Worm (Caenorhabditis elegans) whole organism, L4 larva: Measurements from ENCODE around the gene Y22D7AL.1.

Source experiments
- Y105C5A.15 ChIP-seq: fragments of 200-800 bp; sonication (Bioruptor generic); IDR thresholded peaks from 2 replicates; pipeline ENCODE4 v1.3.6; 2022; ENCODE audit warnings: missing genetic modification characterization, missing compliant biosample characterization
- ZK337.2 ChIP-seq: fragments of 200-800 bp; sonication (Bioruptor generic); IDR thresholded peaks from 2 replicates; pipeline ENCODE4 v1.3.6; 2022; ENCODE audit warnings: missing genetic modification reagents, missing genetic modification characterization, missing compliant biosample characterization
- ama-1 ChIP-seq: fragments of 150-350 bp; optimal IDR thresholded peaks from 2 replicates; lab custom pipeline; 2014; ENCODE audit warnings: inconsistent platforms, mixed read lengths
- ceh-82 ChIP-seq: sonication (generic microtip); optimal IDR thresholded peaks from 2 replicates; lab custom pipeline; 2017; ENCODE audit warnings: missing biosample characterization, missing genetic modification characterization
- ces-1 ChIP-seq: fragments of 150-350 bp; sonication (generic microtip); optimal IDR thresholded peaks from 4 replicates; lab custom pipeline; 2014; ENCODE audit warnings: missing biosample characterization, missing genetic modification reagents, missing genetic modification characterization
- dve-1 ChIP-seq: sonication (generic microtip); optimal IDR thresholded peaks from 2 replicates; lab custom pipeline; 2017; ENCODE audit warnings: antibody characterized with exemption, mild to moderate bottlenecking, missing genetic modification characterization, missing compliant biosample characterization; ENCODE audit not compliant: insufficient read depth
- gei-8 ChIP-seq: fragments of 200-800 bp; sonication (Bioruptor generic); optimal IDR thresholded peaks from 2 replicates; lab custom pipeline; 2018; ENCODE audit warnings: mild to moderate bottlenecking, missing genetic modification characterization, missing compliant biosample characterization
- hlh-11 ChIP-seq: fragments of 200-800 bp; sonication (Bioruptor generic); optimal IDR thresholded peaks from 2 replicates; lab custom pipeline; 2018; ENCODE audit warnings: mild to moderate bottlenecking, missing genetic modification characterization, missing compliant biosample characterization
- lin-13 ChIP-seq: fragments of 150-350 bp; optimal IDR thresholded peaks from 2 replicates; lab custom pipeline; 2014; ENCODE audit warnings: missing biosample characterization, missing genetic modification reagents, missing genetic modification characterization
- nhr-11 ChIP-seq: fragments of 150-350 bp; optimal IDR thresholded peaks from 2 replicates; lab custom pipeline; 2014; ENCODE audit warnings: missing biosample characterization, missing genetic modification characterization
- nhr-28 ChIP-seq: fragments of 150-350 bp; optimal IDR thresholded peaks from 2 replicates; lab custom pipeline; 2014; ENCODE audit warnings: missing biosample characterization, missing genetic modification characterization
- sdz-12 ChIP-seq: fragments of 200-800 bp; sonication (Bioruptor generic); optimal IDR thresholded peaks from 2 replicates; lab custom pipeline; 2018; ENCODE audit warnings: mild to moderate bottlenecking, missing genetic modification characterization, missing compliant biosample characterization
- skn-1 ChIP-seq: fragments of 150-350 bp; optimal IDR thresholded peaks from 2 replicates; lab custom pipeline; 2014; ENCODE audit warnings: missing biosample characterization, missing genetic modification characterization
- unc-130 ChIP-seq: sonication (generic microtip); optimal IDR thresholded peaks from 2 replicates; lab custom pipeline; 2016; ENCODE audit warnings: missing genetic modification reagents, missing genetic modification characterization, missing compliant biosample characterization

DNA sequence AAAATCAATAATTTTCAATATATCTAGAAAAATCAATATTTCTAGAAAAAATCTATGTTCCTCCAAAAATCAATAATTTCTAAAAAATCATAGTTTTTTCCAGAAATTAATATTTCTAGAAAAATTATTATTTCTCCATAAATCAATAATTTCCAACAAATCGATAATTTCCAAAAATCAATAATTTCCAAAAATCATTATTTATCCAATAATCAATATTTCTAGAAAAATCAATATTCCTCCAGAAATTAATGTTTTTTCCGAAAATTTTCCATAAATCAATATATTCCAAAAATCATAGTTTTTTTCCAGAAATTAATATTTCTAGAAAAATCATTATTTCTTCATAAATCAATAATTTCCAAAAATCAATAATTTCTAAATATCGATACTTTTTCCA, 10.8 kb downstream of the Y22D7AL.1 start:
- TF ChIP-seq ZK337.2 (GFP tag; lab: Robert Waterston, UW) (no peak), ceh-82 (tag; lab: Kevin White, UChicago) (no peak), unc-130 (GFP tag; lab: Kevin White, UChicago) (no peak), nhr-11 (no peak), Y105C5A.15 (no peak), ama-1 (lab: Kevin White, UChicago) (no peak), ces-1 (GFP tag; lab: Kevin White, UChicago) (no peak), hlh-11 (tag; lab: Kevin White, UChicago) (no peak), dve-1 (tag; lab: Kevin White, UChicago) (no peak), skn-1 (no peak), nhr-28 (tag; lab: Kevin White, UChicago) (no peak), sdz-12 (GFP tag; lab: Kevin White, UChicago) (no peak), gei-8 (no peak), lin-13 (GFP tag; lab: Kevin White, UChicago) (no peak)
